Worm (Caenorhabditis elegans): ENCODE results near the gene C09F5.1.
"Not testable (repeated sequence)": the region's sequence is repeated elsewhere in the genome, so short reads cannot be mapped to it uniquely, and the experiment has no call there.

Gene C09F5.1

ce11 chrIII:688083-688482 lies 29.6 kb downstream of the C09F5.1 start:
- no peak for TF ChIP-seq tra-4 (tag; optimal IDR thresholded peaks at IDR 0.05)
- no peak for TF ChIP-seq F13C5.2 (tag; optimal IDR thresholded peaks at IDR 0.05)
- TF ChIP-seq ets-7 (tag; optimal IDR thresholded peaks at IDR 0.05): no peak
- TF ChIP-seq B0310.2 (tag; optimal IDR thresholded peaks at IDR 0.05): no peak
- TF ChIP-seq sea-1 (GFP tag; conservative IDR thresholded peaks at IDR 0.05): no peak
- TF ChIP-seq tbx-11 (GFP tag; IDR thresholded peaks at IDR 0.05): no peak
- no peak for TF ChIP-seq hmg-4 (GFP tag; optimal IDR thresholded peaks at IDR 0.05)
- TF ChIP-seq ceh-36 (tag; optimal IDR thresholded peaks at IDR 0.05): no peak
- no peak for TF ChIP-seq flt-1 (GFP tag; IDR thresholded peaks at IDR 0.05)

- not testable (repeated sequence) for TF ChIP-seq B0310.2 (tag; optimal IDR thresholded peaks at IDR 0.05); tra-4 (tag; optimal IDR thresholded peaks at IDR 0.05); tbx-37 (GFP tag; conservative IDR thresholded peaks at IDR 0.05)
These were observed 30.4 kb downstream of the C09F5.1 start, which contains the start of gene elf-1 for ce11 chrIII:688869-689268. Gene elf-1 (plus strand): TSS chrIII:689169.

DNA sequence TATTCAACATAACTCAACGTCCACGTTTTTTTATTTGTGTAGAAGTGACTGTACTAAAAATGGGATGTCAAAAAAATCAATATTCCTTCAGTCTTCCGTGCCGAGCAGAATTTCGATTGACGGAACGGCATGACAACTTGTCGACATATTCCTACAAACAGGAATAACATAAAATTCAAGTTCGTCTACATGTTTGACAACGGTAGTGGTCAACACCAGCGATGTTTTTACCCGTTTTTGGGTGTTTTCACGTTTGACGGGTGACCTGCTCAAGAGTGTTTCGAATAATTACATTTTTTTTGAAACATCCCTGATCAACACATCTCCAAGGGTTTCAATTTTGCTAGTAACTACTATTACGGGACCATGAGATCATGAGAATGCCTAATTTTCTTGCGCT lies 33.4 kb downstream of the C09F5.1 start, which contains the start of gene W02B3.7:
Gene W02B3.7 (minus strand): TSS at position 101 of the 400 bp plus-strand sequence.
- TF ChIP-seq pes-1 (GFP tag; IDR thresholded peaks at IDR 0.05) (no peak), tbx-11 (GFP tag; IDR thresholded peaks at IDR 0.05) (no peak), ceh-13 (GFP tag; optimal IDR thresholded peaks at IDR 0.05) (no peak), ets-7 (tag; optimal IDR thresholded peaks at IDR 0.05) (no peak), tbx-37 (GFP tag; conservative IDR thresholded peaks at IDR 0.05) (no peak), hmbx-1 (tag; optimal IDR thresholded peaks at IDR 0.05) (no peak), ama-1 (optimal IDR thresholded peaks at IDR 0.05) (no peak), B0310.2 (tag; optimal IDR thresholded peaks at IDR 0.05) (no peak), F13C5.2 (tag; optimal IDR thresholded peaks at IDR 0.05) (no peak), tra-4 (tag; optimal IDR thresholded peaks at IDR 0.05) (no peak), hmg-4 (GFP tag; optimal IDR thresholded peaks at IDR 0.05) (no peak), scrt-1 (GFP tag; IDR thresholded peaks at IDR 0.05) (no peak), ceh-36 (tag; optimal IDR thresholded peaks at IDR 0.05) (no peak), flt-1 (GFP tag; IDR thresholded peaks at IDR 0.05) (no peak), aly-1 (tag; optimal IDR thresholded peaks at IDR 0.05) (no peak), sea-1 (GFP tag; conservative IDR thresholded peaks at IDR 0.05) (no peak), hnd-1 (tag; optimal IDR thresholded peaks at IDR 0.05) (no peak)

DNA sequence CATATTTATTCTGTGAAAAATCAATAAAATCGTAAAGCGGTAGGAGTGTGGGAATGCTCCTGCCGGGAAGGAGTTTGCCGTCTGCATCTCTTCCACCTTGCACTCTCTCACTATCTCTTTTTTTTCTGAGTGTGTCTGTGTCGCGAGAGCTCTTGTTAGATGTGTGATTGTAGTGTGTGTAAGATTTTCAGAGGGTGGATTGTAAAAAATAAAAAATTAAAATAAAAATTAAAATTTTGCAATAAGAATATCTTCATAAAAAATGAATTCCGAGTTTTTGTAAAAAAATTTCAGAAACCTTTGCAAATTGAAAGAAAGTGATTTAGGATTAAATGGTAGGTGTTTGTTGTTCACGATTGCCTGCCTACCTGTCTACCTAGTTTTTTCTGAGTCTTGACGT lies 37.9 kb downstream of the C09F5.1 start, which contains the start of gene sel-15:
Gene sel-15 (minus strand): TSS at position 101 of the 400 bp plus-strand sequence.
- no peak for TF ChIP-seq scrt-1 (GFP tag; IDR thresholded peaks at IDR 0.05)
- no peak for TF ChIP-seq sea-1 (GFP tag; conservative IDR thresholded peaks at IDR 0.05)
- no peak for TF ChIP-seq tra-4 (tag; optimal IDR thresholded peaks at IDR 0.05)
- TF ChIP-seq B0310.2 (tag; optimal IDR thresholded peaks at IDR 0.05): no peak
- TF ChIP-seq tbx-11 (GFP tag; IDR thresholded peaks at IDR 0.05): no peak
- no peak for TF ChIP-seq ceh-36 (tag; optimal IDR thresholded peaks at IDR 0.05)
- TF ChIP-seq hmg-4 (GFP tag; optimal IDR thresholded peaks at IDR 0.05): no peak
- TF ChIP-seq hnd-1 (tag; optimal IDR thresholded peaks at IDR 0.05): no peak
- no peak for TF ChIP-seq aly-1 (tag; optimal IDR thresholded peaks at IDR 0.05)
- no peak for TF ChIP-seq F13C5.2 (tag; optimal IDR thresholded peaks at IDR 0.05)
- TF ChIP-seq ceh-13 (GFP tag; optimal IDR thresholded peaks at IDR 0.05): no peak
- TF ChIP-seq pes-1 (GFP tag; IDR thresholded peaks at IDR 0.05): no peak
- no peak for TF ChIP-seq flt-1 (GFP tag; IDR thresholded peaks at IDR 0.05)
- TF ChIP-seq hmbx-1 (tag; optimal IDR thresholded peaks at IDR 0.05): no peak
- TF ChIP-seq tbx-37 (GFP tag; conservative IDR thresholded peaks at IDR 0.05): no peak
- TF ChIP-seq ets-7 (tag; optimal IDR thresholded peaks at IDR 0.05): no peak
- TF ChIP-seq ama-1 (optimal IDR thresholded peaks at IDR 0.05): no peak

DNA sequence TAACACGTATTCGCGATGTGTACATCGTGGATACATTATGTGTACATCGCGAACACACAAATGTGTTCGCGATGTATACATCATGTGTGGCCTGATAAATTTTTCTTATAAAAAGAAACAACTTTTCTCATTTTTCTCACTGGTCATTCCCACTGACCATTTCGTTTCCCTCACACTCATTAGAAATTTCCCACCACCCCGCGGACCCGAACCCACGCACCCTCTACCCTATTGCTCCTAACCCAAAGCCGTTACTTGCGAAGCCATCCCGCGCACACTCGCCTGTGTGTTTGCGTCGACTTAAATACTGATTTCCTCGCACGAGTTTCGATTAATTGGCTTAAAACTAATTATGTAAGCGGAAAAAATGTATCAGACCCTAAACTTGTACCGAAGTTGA lies 40.3 kb downstream of the C09F5.1 start:
- no peak for TF ChIP-seq B0310.2 (tag; optimal IDR thresholded peaks at IDR 0.05)
- 0 out of 2 replicates have a peak, but pooled peaks have one; percentile 30 for TF ChIP-seq sea-1 (GFP tag; conservative IDR thresholded peaks at IDR 0.05)
- peak; percentile 63; the same call in 1 of the 2 replicates for TF ChIP-seq scrt-1 (GFP tag; IDR thresholded peaks at IDR 0.05)
- TF ChIP-seq ama-1 (optimal IDR thresholded peaks at IDR 0.05): no peak
- peak; percentile 65 for TF ChIP-seq pes-1 (GFP tag; IDR thresholded peaks at IDR 0.05)
- peak; percentile 11 for TF ChIP-seq hmg-4 (GFP tag; optimal IDR thresholded peaks at IDR 0.05)

ce11 chrIII:710042-710441 lies 51.5 kb downstream of the C09F5.1 start:
- TF ChIP-seq pes-1 (GFP tag; IDR thresholded peaks at IDR 0.05) (no peak), ceh-36 (tag; optimal IDR thresholded peaks at IDR 0.05) (no peak), tbx-11 (GFP tag; IDR thresholded peaks at IDR 0.05) (no peak), ceh-13 (GFP tag; optimal IDR thresholded peaks at IDR 0.05) (no peak)
